Fruit fly (Drosophila melanogaster): ENCODE results near the gene CG6833.

Gene CG6833

dm6 chr3L:14053073-14053643, 2.2 kb downstream of the CG6833 start, which contains the start of the genes CG13484 and Frl (continued):
- TF ChIP-seq cg (GFP tag; optimal IDR thresholded peaks at IDR 0.05): peak; percentile 96
- no peak for TF ChIP-seq da (GFP tag; optimal IDR thresholded peaks at IDR 0.05)
- peak; percentile 59 for TF ChIP-seq Mad (GFP tag; optimal IDR thresholded peaks at IDR 0.05)
- TF ChIP-seq lilli (GFP tag; optimal IDR thresholded peaks at IDR 0.05): no peak
- no peak for TF ChIP-seq eve (GFP tag; optimal IDR thresholded peaks at IDR 0.05)
- TF ChIP-seq CG12744 (GFP tag; optimal IDR thresholded peaks at IDR 0.05): no peak
- TF ChIP-seq aop (GFP tag; IDR thresholded peaks at IDR 0.05): no peak
- no peak for TF ChIP-seq CG18619 (GFP tag; optimal IDR thresholded peaks at IDR 0.05)
- TF ChIP-seq CG3726 (GFP tag; IDR thresholded peaks at IDR 0.05): no peak
- no peak for TF ChIP-seq croc (GFP tag; conservative IDR thresholded peaks at IDR 0.05)
- TF ChIP-seq gcm (GFP tag; optimal IDR thresholded peaks at IDR 0.05): peak; percentile 39
- TF ChIP-seq CG33213 (GFP tag; optimal IDR thresholded peaks at IDR 0.05): peak; percentile 85
- TF ChIP-seq sna (GFP tag; IDR thresholded peaks at IDR 0.05; ENCODE audit: partially characterized antibody): no peak
- TF ChIP-seq stwl (tag; optimal IDR thresholded peaks at IDR 0.05): peak; percentile 67
- TF ChIP-seq Sry-δ (GFP tag; optimal IDR thresholded peaks at IDR 0.05): peak; percentile 49
- peak; percentile 3 for TF ChIP-seq CG15269 (tag; optimal IDR thresholded peaks at IDR 0.05)
- peak; percentile 46 for TF ChIP-seq CG7987 (GFP tag; optimal IDR thresholded peaks at IDR 0.05)
- TF ChIP-seq CG1647 (GFP tag; optimal IDR thresholded peaks at IDR 0.05): peak; percentile 40
- TF ChIP-seq H2.0 (GFP tag; IDR thresholded peaks at IDR 0.05): no peak
- TF ChIP-seq Hr78 (GFP tag; optimal IDR thresholded peaks at IDR 0.05): no peak
- peak; percentile 71 for TF ChIP-seq vvl (GFP tag; IDR thresholded peaks at IDR 0.05)
- TF ChIP-seq CG6654 (GFP tag; optimal IDR thresholded peaks at IDR 0.05): no peak
- peak; percentile 36 for TF ChIP-seq sd (tag; optimal IDR thresholded peaks at IDR 0.05)
- no peak for TF ChIP-seq nau (GFP tag; optimal IDR thresholded peaks at IDR 0.05)
- peak; percentile 52 for TF ChIP-seq Myb (GFP tag; optimal IDR thresholded peaks at IDR 0.05)
- peak; percentile 40; the same call in 1 of the 2 replicates for TF ChIP-seq inv (GFP tag; IDR thresholded peaks at IDR 0.05; ENCODE audit: partially characterized antibody)
- no peak for TF ChIP-seq cato (GFP tag; optimal IDR thresholded peaks at IDR 0.05; ENCODE audit: borderline replicate concordance)
- TF ChIP-seq Antp (GFP tag; optimal IDR thresholded peaks at IDR 0.05): peak; percentile 2
- TF ChIP-seq ro (GFP tag; IDR thresholded peaks at IDR 0.05): no peak
- TF ChIP-seq klu (GFP tag; IDR thresholded peaks at IDR 0.05): no peak
- TF ChIP-seq TFAM (GFP tag; optimal IDR thresholded peaks at IDR 0.05): no peak
- peak in 1 of 2 experiments; percentile 48 for TF ChIP-seq crp (GFP tag; optimal IDR thresholded peaks at IDR 0.05)
- TF ChIP-seq CG12299 (tag; optimal IDR thresholded peaks at IDR 0.05): peak; percentile 30
- TF ChIP-seq Hr3 (GFP tag; optimal IDR thresholded peaks at IDR 0.05): no peak
- no peak; the same call in 2 of the 3 replicates for TF ChIP-seq ken (GFP tag; IDR thresholded peaks at IDR 0.05)
- TF ChIP-seq CG2202 (tag; optimal IDR thresholded peaks at IDR 0.05): no peak
- peak; percentile 22 for TF ChIP-seq salm (tag; optimal IDR thresholded peaks at IDR 0.05)
- TF ChIP-seq Max (GFP tag; optimal IDR thresholded peaks at IDR 0.05): peak; percentile 41
- 0 out of 2 replicates have a peak, but pooled peaks have one; percentile 15 for TF ChIP-seq CG16779 (GFP tag; IDR thresholded peaks at IDR 0.05)
- peak; percentile 75 for TF ChIP-seq CG3847 (GFP tag; IDR thresholded peaks at IDR 0.05)
- peak; percentile 83 for TF ChIP-seq HmgZ (tag; optimal IDR thresholded peaks at IDR 0.05)
- TF ChIP-seq CG16813 (GFP tag; IDR thresholded peaks at IDR 0.05; ENCODE audit: partially characterized antibody): peak; percentile 46; the same call in 1 of the 3 replicates
- TF ChIP-seq ERR (GFP tag; optimal IDR thresholded peaks at IDR 0.05): no peak
- TF ChIP-seq Rx (GFP tag; IDR thresholded peaks at IDR 0.05): no peak
- TF ChIP-seq Poxn (GFP tag; IDR thresholded peaks at IDR 0.05): no peak
- peak; percentile 26 for TF ChIP-seq gro (GFP tag; optimal IDR thresholded peaks at IDR 0.05)
- TF ChIP-seq slp2 (GFP tag; optimal IDR thresholded peaks at IDR 0.05): no peak
- peak; percentile 26 for TF ChIP-seq CG12391 (tag; optimal IDR thresholded peaks at IDR 0.05)
- no peak for TF ChIP-seq trh (GFP tag; optimal IDR thresholded peaks at IDR 0.05)
- no peak; the same call in 1 of the 2 replicates for TF ChIP-seq Scr (GFP tag; IDR thresholded peaks at IDR 0.05; ENCODE audit: partially characterized antibody)

Measured in whole organism, embryonic.